Worm (Caenorhabditis elegans): Measurements from ENCODE around the gene F11A5.16.

The F11A5.16 gene

DNA sequence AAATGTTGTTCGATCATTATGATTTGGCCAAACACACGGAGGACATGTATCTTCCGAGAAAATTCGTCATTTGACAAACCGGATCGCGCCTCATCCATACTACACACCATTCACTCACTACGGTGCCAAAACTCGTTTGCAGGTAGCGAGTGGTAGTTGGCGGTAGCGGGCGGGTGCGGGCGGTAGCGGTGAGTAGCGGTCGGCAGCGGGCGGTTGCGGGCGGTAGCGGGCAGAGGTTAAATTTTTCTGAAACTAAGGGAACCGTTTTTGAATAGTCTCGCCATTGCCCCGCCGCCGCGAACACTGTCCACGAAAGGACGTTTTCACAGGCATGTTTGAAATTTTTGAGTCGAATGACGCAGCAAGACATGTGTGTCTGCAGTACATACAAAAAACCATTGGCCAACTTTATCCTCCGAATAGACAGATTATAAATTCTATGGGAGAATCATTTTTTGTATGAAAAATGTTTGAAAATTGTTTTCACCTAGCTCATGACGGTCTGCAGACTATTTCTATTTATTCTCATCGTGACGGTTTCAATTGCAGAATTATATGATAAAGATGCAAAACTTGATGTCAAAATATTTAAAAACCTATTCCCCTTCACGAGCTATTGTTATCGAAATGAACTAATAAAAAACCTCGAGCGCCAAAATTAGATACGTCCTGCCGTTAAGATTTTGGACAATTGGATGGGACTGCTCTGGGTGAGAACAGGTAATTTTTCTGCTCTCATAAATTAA is at the start of gene F11A5.16:
TSS of gene F11A5.16 (plus strand) at position 696 of the 746 bp plus-strand sequence.
- TF ChIP-seq nhr-11 (tag; optimal IDR thresholded peaks at IDR 0.05) (no peak), ceh-28 (tag; optimal IDR thresholded peaks at IDR 0.05) (no peak), mml-1 (tag; optimal IDR thresholded peaks at IDR 0.05) (no peak), snpc-4 (tag; optimal IDR thresholded peaks at IDR 0.05) (no peak), fkh-10 (GFP tag; optimal IDR thresholded peaks at IDR 0.05) (no peak), zag-1 (tag; optimal IDR thresholded peaks at IDR 0.05) (no peak), hmg-11 (tag; optimal IDR thresholded peaks at IDR 0.05) (no peak), unc-39 (tag; optimal IDR thresholded peaks at IDR 0.05) (no peak), jun-1 (tag; optimal IDR thresholded peaks at IDR 0.05) (no peak), elt-3 (tag; optimal IDR thresholded peaks at IDR 0.05) (no peak), mdl-1 (tag; optimal IDR thresholded peaks at IDR 0.05) (no peak), ceh-16 (tag; optimal IDR thresholded peaks at IDR 0.05) (no peak), elt-1 (tag; optimal IDR thresholded peaks at IDR 0.05) (no peak), ceh-82 (tag; optimal IDR thresholded peaks at IDR 0.05) (no peak), nhr-23 (tag; optimal IDR thresholded peaks at IDR 0.05) (no peak), aly-2 (tag; optimal IDR thresholded peaks at IDR 0.05) (no peak), nhr-77 (tag; optimal IDR thresholded peaks at IDR 0.05) (no peak), nhr-76 (tag; optimal IDR thresholded peaks at IDR 0.05) (no peak), ztf-4 (tag; optimal IDR thresholded peaks at IDR 0.05) (no peak), unc-62 (GFP tag; optimal IDR thresholded peaks at IDR 0.05) (no peak)

DNA sequence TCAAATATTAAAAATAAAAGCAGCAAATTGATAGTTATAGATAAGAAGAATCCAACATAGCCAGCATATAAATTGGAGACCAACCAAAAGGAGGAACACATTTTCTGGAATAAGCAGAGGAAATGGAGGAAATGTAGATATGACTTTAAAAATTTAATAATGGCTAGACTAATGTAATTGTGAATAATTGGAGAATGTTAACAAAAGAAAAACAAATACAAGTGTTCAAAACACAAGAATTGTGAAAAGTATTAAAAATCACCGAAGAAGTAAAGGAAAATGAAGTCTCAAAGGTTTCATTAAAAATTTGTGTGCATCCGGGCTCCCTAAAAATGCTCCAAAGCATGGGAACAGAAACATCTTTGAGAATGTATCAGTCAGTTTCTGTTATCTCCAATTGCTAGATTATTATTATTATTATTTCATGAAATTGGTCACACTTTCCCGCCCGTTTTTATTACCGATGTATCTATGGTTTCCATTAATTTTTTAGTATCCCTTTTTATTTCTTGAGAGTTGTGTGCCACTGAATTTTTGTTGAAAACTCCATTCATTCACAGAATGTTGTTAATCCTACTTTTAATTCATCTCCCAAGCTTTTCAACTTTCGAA is 48.5 kb upstream of the F11A5.16 start, which contains the start of the genes str-109 and F10A3.11:
TSS of gene str-109 (minus strand) at position 101 of the 612 bp plus-strand sequence.
TSS of gene F10A3.11 (plus strand) at position 562 of the 612 bp plus-strand sequence.
- TF ChIP-seq zag-1 (tag; optimal IDR thresholded peaks at IDR 0.05) = no peak

DNA sequence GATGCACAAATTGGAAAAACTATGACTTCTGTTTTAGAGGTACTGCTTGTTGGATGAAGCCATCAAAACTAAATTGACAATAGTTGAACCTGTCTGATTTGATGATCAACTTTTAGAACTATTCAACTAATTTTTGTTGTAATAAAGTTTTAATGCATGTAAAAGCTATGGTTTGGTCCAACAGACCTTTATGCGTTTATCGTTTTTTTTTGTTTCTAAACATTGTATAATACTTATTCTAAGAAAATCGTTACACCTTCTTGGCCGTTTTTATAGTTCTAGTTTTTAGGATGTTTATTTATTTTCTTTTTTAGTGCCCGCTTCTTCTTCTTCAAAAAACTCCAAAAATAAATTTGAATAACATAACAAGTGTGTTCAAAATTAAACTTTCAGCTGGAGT is 47.0 kb upstream of the F11A5.16 start, which contains the start of gene F10A3.12:
TSS of gene F10A3.12 (plus strand) at position 301 of the 400 bp plus-strand sequence.
- no peak for TF ChIP-seq skn-1 (tag; optimal IDR thresholded peaks at IDR 0.05)
- no peak for TF ChIP-seq unc-39 (tag; optimal IDR thresholded peaks at IDR 0.05)
- no peak for TF ChIP-seq elt-2 (tag; optimal IDR thresholded peaks at IDR 0.05)
- no peak for TF ChIP-seq elt-3 (tag; optimal IDR thresholded peaks at IDR 0.05)
- no peak for TF ChIP-seq nhr-237 (tag; optimal IDR thresholded peaks at IDR 0.05)
- TF ChIP-seq unc-62 (GFP tag; optimal IDR thresholded peaks at IDR 0.05) = no peak
- no peak for TF ChIP-seq zag-1 (tag; optimal IDR thresholded peaks at IDR 0.05)
- TF ChIP-seq ztf-11 (tag; optimal IDR thresholded peaks at IDR 0.05) = no peak
- no peak for TF ChIP-seq sea-2 (GFP tag; optimal IDR thresholded peaks at IDR 0.05)
- no peak for TF ChIP-seq ceh-16 (tag; optimal IDR thresholded peaks at IDR 0.05)
- TF ChIP-seq egl-5 (tag; optimal IDR thresholded peaks at IDR 0.05) = no peak
- no peak for TF ChIP-seq fos-1 (tag; optimal IDR thresholded peaks at IDR 0.05)
- no peak for TF ChIP-seq nfya-1 (tag; optimal IDR thresholded peaks at IDR 0.05; ENCODE audit: insufficient read depth)

DNA sequence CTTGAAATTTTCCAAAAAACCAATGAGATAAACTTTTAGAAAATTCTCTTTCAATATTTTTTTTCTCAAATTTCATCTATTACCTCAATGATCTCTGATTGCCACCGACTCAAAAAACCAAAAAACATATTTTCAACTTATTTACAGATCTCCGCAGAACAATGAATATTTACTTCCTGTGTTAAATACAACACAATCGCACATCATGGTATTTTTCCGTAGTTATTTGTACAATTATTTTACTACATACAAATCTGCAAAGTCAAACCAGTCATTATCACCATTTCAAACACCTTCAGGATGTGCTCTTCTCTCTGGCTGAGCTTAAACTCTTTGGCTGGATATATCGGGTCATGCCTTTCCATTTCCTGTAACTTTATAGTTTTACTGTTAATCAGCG is 44.8 kb upstream of the F11A5.16 start, which contains the start of gene str-108:
TSS of gene str-108 (plus strand) at position 301 of the 400 bp plus-strand sequence.
- TF ChIP-seq ceh-28 (tag; optimal IDR thresholded peaks at IDR 0.05) = no peak
- no peak for TF ChIP-seq nhr-77 (tag; optimal IDR thresholded peaks at IDR 0.05)
- no peak for TF ChIP-seq nhr-25 (tag; optimal IDR thresholded peaks at IDR 0.05)
- TF ChIP-seq nhr-28 (tag; optimal IDR thresholded peaks at IDR 0.05) = no peak
- no peak for TF ChIP-seq nhr-43 (tag; optimal IDR thresholded peaks at IDR 0.05; ENCODE audit: poor library complexity, severe bottlenecking)
- TF ChIP-seq jun-1 (tag; optimal IDR thresholded peaks at IDR 0.05) = no peak
- TF ChIP-seq ama-1 (optimal IDR thresholded peaks at IDR 0.05) = no peak
- no peak for TF ChIP-seq elt-1 (tag; optimal IDR thresholded peaks at IDR 0.05)
- no peak for TF ChIP-seq ZK546.5 (tag; optimal IDR thresholded peaks at IDR 0.05)
- TF ChIP-seq lin-39 (tag; optimal IDR thresholded peaks at IDR 0.05) = no peak
- no peak for TF ChIP-seq fkh-2 (tag; optimal IDR thresholded peaks at IDR 0.05)
- TF ChIP-seq fos-1 (tag; optimal IDR thresholded peaks at IDR 0.05) = no peak
- no peak for TF ChIP-seq fkh-10 (GFP tag; optimal IDR thresholded peaks at IDR 0.05)
- TF ChIP-seq nhr-11 (tag; optimal IDR thresholded peaks at IDR 0.05) = no peak
- TF ChIP-seq nhr-237 (tag; optimal IDR thresholded peaks at IDR 0.05) = no peak
- no peak for TF ChIP-seq nhr-67 (tag; optimal IDR thresholded peaks at IDR 0.05)
- no peak for TF ChIP-seq egl-27 (tag; optimal IDR thresholded peaks at IDR 0.05)

Measured in whole organism, L3 larva.